Fruit fly (Drosophila melanogaster): Measurements from ENCODE around the gene Snap24.

Gene Snap24

DNA sequence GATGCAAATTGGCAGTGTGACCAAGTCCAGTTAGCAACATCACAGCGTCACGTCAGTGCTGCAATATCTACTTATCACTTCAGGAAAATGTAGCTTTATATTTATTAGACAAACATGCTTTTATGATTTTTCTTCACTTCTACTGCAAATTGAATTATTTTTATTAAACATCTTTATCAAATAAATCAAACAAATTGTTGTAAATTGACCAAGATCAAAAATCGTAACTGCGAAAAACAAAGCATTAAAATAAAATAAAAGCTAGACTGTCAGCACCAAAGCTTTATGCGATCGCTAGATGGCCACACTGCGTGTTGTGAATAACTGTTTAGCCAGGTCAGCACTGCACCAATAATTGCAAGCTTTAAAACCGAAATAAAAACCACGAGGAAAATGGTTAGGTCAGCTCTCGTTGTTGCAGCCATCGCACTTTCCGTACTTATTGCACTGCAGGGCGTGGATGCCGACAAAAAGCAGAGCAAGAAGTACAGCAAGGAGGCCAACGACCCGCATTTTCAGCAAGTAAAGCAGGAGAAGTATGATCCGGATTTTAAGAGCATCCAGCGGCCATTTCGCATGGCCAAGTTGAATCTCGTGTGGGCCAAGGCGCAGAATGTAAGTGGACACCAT lies 28.3 kb upstream of the Snap24 start, which contains the start of the genes CG12945 and CG8507 (continued):
- TF ChIP-seq zfh2 (GFP tag; optimal IDR thresholded peaks at IDR 0.05) (peak; percentile 69), ken (GFP tag; IDR thresholded peaks at IDR 0.05) (0 out of 3 replicates have a peak, but pooled peaks have one; percentile 28), org-1 (GFP tag; optimal IDR thresholded peaks at IDR 0.05) (no peak), Deaf1 (tag; optimal IDR thresholded peaks at IDR 0.05) (no peak), CG7786 (GFP tag; optimal IDR thresholded peaks at IDR 0.05) (peak; percentile 38), CG3995 (GFP tag; optimal IDR thresholded peaks at IDR 0.05) (peak; percentile 88), CG2202 (tag; optimal IDR thresholded peaks at IDR 0.05) (no peak), Meics (GFP tag; optimal IDR thresholded peaks at IDR 0.05) (peak; percentile 52), Awh (GFP tag; IDR thresholded peaks at IDR 0.05) (no peak), Dll (GFP tag; IDR thresholded peaks at IDR 0.05; ENCODE audit: partially characterized antibody) (0 out of 4 replicates have a peak, but pooled peaks have one; percentile 37), lab (GFP tag; optimal IDR thresholded peaks at IDR 0.05) (no peak), wor (GFP tag; IDR thresholded peaks at IDR 0.05) (no peak), grau (tag; optimal IDR thresholded peaks at IDR 0.05) (peak; percentile 63), odd (GFP tag; optimal IDR thresholded peaks at IDR 0.05) (no peak), CG13624 (GFP tag; optimal IDR thresholded peaks at IDR 0.05) (peak; percentile 42), vvl (GFP tag; IDR thresholded peaks at IDR 0.05) (peak; percentile 31; the same call in 1 of the 2 replicates), ttk (GFP tag; IDR thresholded peaks at IDR 0.05) (no peak), nom (GFP tag; optimal IDR thresholded peaks at IDR 0.05) (peak; percentile 8), CG18011 (GFP tag; optimal IDR thresholded peaks at IDR 0.05) (peak; percentile 28), bcd (GFP tag; optimal IDR thresholded peaks at IDR 0.05) (peak; percentile 60), Atf6 (GFP tag; IDR thresholded peaks at IDR 0.05) (no peak; the same call in 1 of the 2 replicates), Taf1 (GFP tag; IDR thresholded peaks at IDR 0.05) (0 out of 2 replicates have a peak, but pooled peaks have one; percentile 19), caup (GFP tag; optimal IDR thresholded peaks at IDR 0.05; ENCODE audit: severe bottlenecking) (no peak), gcm (GFP tag; optimal IDR thresholded peaks at IDR 0.05) (peak; percentile 37), br (optimal IDR thresholded peaks at IDR 0.05) (no peak), oc (tag; optimal IDR thresholded peaks at IDR 0.05) (no peak), CG7372 (GFP tag; IDR thresholded peaks at IDR 0.05) (no peak), HmgZ (tag; optimal IDR thresholded peaks at IDR 0.05) (peak; percentile 77), toy (GFP tag; IDR thresholded peaks at IDR 0.05) (no peak), Dek (tag; optimal IDR thresholded peaks at IDR 0.05) (peak; percentile 50), pzg (GFP tag; optimal IDR thresholded peaks at IDR 0.05) (peak; percentile 55), CG10565 (GFP tag; optimal IDR thresholded peaks at IDR 0.05) (no peak), gcm2 (GFP tag; optimal IDR thresholded peaks at IDR 0.05) (no peak), schlank (tag; optimal IDR thresholded peaks at IDR 0.05) (no peak), Fer3 (tag; optimal IDR thresholded peaks at IDR 0.05) (peak; percentile 39), Fer1 (GFP tag; optimal IDR thresholded peaks at IDR 0.05) (peak; percentile 57), CG31365 (tag; optimal IDR thresholded peaks at IDR 0.05) (no peak), tna (GFP tag; IDR thresholded peaks at IDR 0.05; ENCODE audit: partially characterized antibody) (no peak), bab2 (GFP tag; optimal IDR thresholded peaks at IDR 0.05) (no peak), so (GFP tag; IDR thresholded peaks at IDR 0.05) (no peak), CG10147 (GFP tag; optimal IDR thresholded peaks at IDR 0.05) (peak; percentile 58), al (GFP tag; IDR thresholded peaks at IDR 0.05) (peak; percentile 37; the same call in 1 of the 2 replicates), CG15269 (tag; optimal IDR thresholded peaks at IDR 0.05) (no peak), lmd (GFP tag; IDR thresholded peaks at IDR 0.05) (peak; percentile 51; the same call in 1 of the 2 replicates), CG2116 (GFP tag; optimal IDR thresholded peaks at IDR 0.05) (peak; percentile 59), trh (GFP tag; optimal IDR thresholded peaks at IDR 0.05) (no peak), CG6854 (GFP tag; optimal IDR thresholded peaks at IDR 0.05) (no peak), bbx (GFP tag; IDR thresholded peaks at IDR 0.05; ENCODE audit: partially characterized antibody) (0 out of 2 replicates have a peak, but pooled peaks have one; percentile 18), Doc2 (GFP tag; IDR thresholded peaks at IDR 0.05) (no peak), Mes4 (GFP tag; optimal IDR thresholded peaks at IDR 0.05) (no peak)

All from whole organism, embryonic.